Fruit fly (Drosophila melanogaster): ENCODE measurements around the gene Bin1.

Bin1 gene

dm6 chr3R:16224415-16225165 is 35.2 kb upstream of the Bin1 start (continued):
- TF ChIP-seq CG34376 (GFP tag; optimal IDR thresholded peaks at IDR 0.05), result peak; percentile 94
- peak; percentile 89 for TF ChIP-seq CG10565 (GFP tag; optimal IDR thresholded peaks at IDR 0.05)
- TF ChIP-seq chif (GFP tag; optimal IDR thresholded peaks at IDR 0.05), result peak; percentile 97
- no peak for TF ChIP-seq gce (GFP tag; IDR thresholded peaks at IDR 0.05)
- TF ChIP-seq ftz-f1 (GFP tag; optimal IDR thresholded peaks at IDR 0.05), result peak; percentile 82
- TF ChIP-seq Tbp (GFP tag; optimal IDR thresholded peaks at IDR 0.05), result no peak
- TF ChIP-seq sd (tag; optimal IDR thresholded peaks at IDR 0.05), result peak; percentile 93
- TF ChIP-seq wdn (GFP tag; IDR thresholded peaks at IDR 0.05), result no peak
- peak; percentile 98 for TF ChIP-seq pb (GFP tag; optimal IDR thresholded peaks at IDR 0.05)
- peak; percentile 96 for TF ChIP-seq Deaf1 (tag; optimal IDR thresholded peaks at IDR 0.05)
- peak; percentile 75 for TF ChIP-seq Sry-β (GFP tag; optimal IDR thresholded peaks at IDR 0.05)
- peak; percentile 97 for TF ChIP-seq CG8944 (GFP tag; optimal IDR thresholded peaks at IDR 0.05)
- TF ChIP-seq CG11093 (GFP tag; IDR thresholded peaks at IDR 0.05), result peak; percentile 97
- TF ChIP-seq CG17912 (GFP tag; optimal IDR thresholded peaks at IDR 0.05), result peak; percentile 7
- TF ChIP-seq cas (GFP tag; IDR thresholded peaks at IDR 0.05), result no peak
- no peak for TF ChIP-seq CG32767 (GFP tag; IDR thresholded peaks at IDR 0.05)
- peak; percentile 99 for TF ChIP-seq Med (GFP tag)
- peak; percentile 97 to 98 for TF ChIP-seq Hr51 (GFP tag; optimal IDR thresholded peaks at IDR 0.05)
- TF ChIP-seq seq (GFP tag; IDR thresholded peaks at IDR 0.05), result no peak
- TF ChIP-seq BtbVII (GFP tag; optimal IDR thresholded peaks at IDR 0.05), result peak; percentile 97
- TF ChIP-seq CG18476 (GFP tag; optimal IDR thresholded peaks at IDR 0.05), result peak; percentile 98
- TF ChIP-seq Taf1 (GFP tag; IDR thresholded peaks at IDR 0.05), result no peak
- TF ChIP-seq her (GFP tag; optimal IDR thresholded peaks at IDR 0.05), result peak; percentile 96
- TF ChIP-seq lola (GFP tag; optimal IDR thresholded peaks at IDR 0.05), result peak in 1 of 3 experiments; percentile 98
- no peak for TF ChIP-seq Awh (GFP tag; IDR thresholded peaks at IDR 0.05)
- peak; percentile 97 for TF ChIP-seq CG4820 (GFP tag; optimal IDR thresholded peaks at IDR 0.05)
- TF ChIP-seq CG5953 (GFP tag; IDR thresholded peaks at IDR 0.05), result no peak
- TF ChIP-seq CG13775 (GFP tag; optimal IDR thresholded peaks at IDR 0.05), result peak; percentile 94
- TF ChIP-seq gcm2 (GFP tag; optimal IDR thresholded peaks at IDR 0.05), result peak; percentile 93
- TF ChIP-seq CG13296 (GFP tag; optimal IDR thresholded peaks at IDR 0.05), result peak; percentile 98
- peak; percentile 97 for TF ChIP-seq Antp (GFP tag; optimal IDR thresholded peaks at IDR 0.05)
- no peak for TF ChIP-seq CG1832 (GFP tag; optimal IDR thresholded peaks at IDR 0.05)
- no peak for TF ChIP-seq D (optimal IDR thresholded peaks at IDR 0.05)
- peak; percentile 97 for TF ChIP-seq D (GFP tag; optimal IDR thresholded peaks at IDR 0.05)
- TF ChIP-seq CG3163 (GFP tag; optimal IDR thresholded peaks at IDR 0.05), result peak; percentile 90
- peak; percentile 89 for TF ChIP-seq CG17802 (tag; optimal IDR thresholded peaks at IDR 0.05)
- no peak for TF ChIP-seq dan (GFP tag; IDR thresholded peaks at IDR 0.05)
- no peak for TF ChIP-seq CG14860 (GFP tag; IDR thresholded peaks at IDR 0.05; ENCODE audit: partially characterized antibody)
- no peak for TF ChIP-seq gt (GFP tag; IDR thresholded peaks at IDR 0.05)
- peak; percentile 61 for TF ChIP-seq Kr (GFP tag; optimal IDR thresholded peaks at IDR 0.05)
- TF ChIP-seq CG3065 (GFP tag; optimal IDR thresholded peaks at IDR 0.05), result peak; percentile 81
- TF ChIP-seq CG10543 (GFP tag; optimal IDR thresholded peaks at IDR 0.05), result peak; percentile 90
- TF ChIP-seq ato (GFP tag; IDR thresholded peaks at IDR 0.05; ENCODE audit: partially characterized antibody), result no peak
- peak; percentile 76 for TF ChIP-seq Jarid2 (GFP tag; optimal IDR thresholded peaks at IDR 0.05)
- TF ChIP-seq CG3407 (GFP tag; optimal IDR thresholded peaks at IDR 0.05), result peak; percentile 96
- TF ChIP-seq CG17328 (GFP tag; IDR thresholded peaks at IDR 0.05), result no peak
- TF ChIP-seq CG10462 (GFP tag; optimal IDR thresholded peaks at IDR 0.05), result peak; percentile 95
